Worm (Caenorhabditis elegans) whole organism, young adult: ENCODE measurements around the gene F02C12.1.
A peak's percentile ranks its signal among the peaks of the same experiment; 100 is the strongest.

ENCODE experiments used
- F33H1.4 ChIP-seq: fragments of 200-800 bp; sonication (Bioruptor generic); IDR thresholded peaks from 2 replicates; pipeline ENCODE4 v1.3.6; 2022; ENCODE audit warnings: missing genetic modification reagents, missing genetic modification characterization, missing compliant biosample characterization
- F39B2.1 ChIP-seq: fragments of 200-800 bp; sonication (Bioruptor generic); IDR thresholded peaks from 2 replicates; pipeline ENCODE4 v1.3.6; 2022; ENCODE audit warnings: missing genetic modification reagents, missing genetic modification characterization, missing compliant biosample characterization
- F49E8.2 ChIP-seq: sonication (generic microtip); optimal IDR thresholded peaks from 3 replicates; lab custom pipeline; 2017; ENCODE audit warnings: missing genetic modification characterization, mild to moderate bottlenecking, missing compliant biosample characterization, antibody characterized with exemption, moderate library complexity; ENCODE audit not compliant: insufficient read depth
- K11D2.4 ChIP-seq: fragments of 200-800 bp; sonication (Bioruptor generic); IDR thresholded peaks from 2 replicates; pipeline ENCODE4 v1.3.6; 2022; ENCODE audit warnings: missing genetic modification reagents, missing genetic modification characterization, missing compliant biosample characterization
- K12H6.12 ChIP-seq: fragments of 200-800 bp; sonication (Bioruptor generic); optimal IDR thresholded peaks from 2 replicates; lab custom pipeline; 2018; ENCODE audit warnings: mild to moderate bottlenecking, missing genetic modification characterization, missing compliant biosample characterization
- Y53G8AR.9 ChIP-seq: fragments of 200-800 bp; sonication (Bioruptor generic); conservative IDR thresholded peaks from 2 replicates; pipeline ENCODE4 v1.3.6; 2022; ENCODE audit warnings: missing genetic modification reagents, missing genetic modification characterization, missing compliant biosample characterization
- Y67H2A.10 ChIP-seq: fragments of 200-800 bp; sonication (Bioruptor generic); conservative IDR thresholded peaks from 2 replicates; pipeline ENCODE4 v1.3.6; 2022; ENCODE audit warnings: missing genetic modification reagents, missing genetic modification characterization, missing compliant biosample characterization
- Y79H2A.3 ChIP-seq: fragments of 200-800 bp; sonication (Bioruptor generic); conservative IDR thresholded peaks from 2 replicates; pipeline ENCODE4 v1.3.6; 2022; ENCODE audit warnings: missing genetic modification reagents, missing genetic modification characterization, missing compliant biosample characterization
- Y95B8A.8 ChIP-seq: fragments of 200-800 bp; sonication (Bioruptor generic); IDR thresholded peaks from 2 replicates; pipeline ENCODE4 v1.3.6; 2022; ENCODE audit warnings: missing genetic modification reagents, missing genetic modification characterization, missing compliant biosample characterization
- attf-6 ChIP-seq: fragments of 200-800 bp; sonication (Bioruptor generic); IDR thresholded peaks from 2 replicates; pipeline ENCODE4 v1.3.6; 2022; ENCODE audit warnings: missing genetic modification reagents, missing genetic modification characterization, missing compliant biosample characterization
- ccch-3 ChIP-seq: fragments of 200-800 bp; sonication (Bioruptor generic); optimal IDR thresholded peaks from 2 replicates; lab custom pipeline; 2018; ENCODE audit warnings: mild to moderate bottlenecking, missing genetic modification characterization, missing compliant biosample characterization
- cebp-1 ChIP-seq, 2 experiments: fragments of 200-800 bp in 1 of 2; sonication (Bioruptor generic) in 1 of 2; sonication (generic microtip) in 1 of 2; IDR thresholded peaks in 1 of 2; optimal IDR thresholded peaks in 1 of 2; 2 replicates each; pipeline versions ENCODE4 v1.3.6 to Lab custom; 2017 to 2022; ENCODE audit warnings: missing compliant biosample characterization in 2 of 2, missing genetic modification characterization in 2 of 2, mild to moderate bottlenecking in 1 of 2, missing genetic modification reagents in 1 of 2, moderate library complexity in 1 of 2
- ceh-91 ChIP-seq: fragments of 200-800 bp; sonication (Bioruptor generic); IDR thresholded peaks from 2 replicates; pipeline ENCODE4 v1.3.6; 2022; ENCODE audit warnings: missing genetic modification reagents, missing genetic modification characterization, missing compliant biosample characterization
- die-1 ChIP-seq: sonication (generic microtip); optimal IDR thresholded peaks from 2 replicates; lab custom pipeline; 2016; ENCODE audit warnings: missing genotype, mild to moderate bottlenecking, missing genetic modification characterization, missing compliant biosample characterization
- dpff-1 ChIP-seq: sonication (generic microtip); optimal IDR thresholded peaks from 2 replicates; lab custom pipeline; 2017; ENCODE audit warnings: mild to moderate bottlenecking, missing genetic modification characterization, missing compliant biosample characterization
- egrh-3 ChIP-seq: fragments of 200-800 bp; sonication (Bioruptor generic); IDR thresholded peaks from 2 replicates; pipeline ENCODE4 v1.3.6; 2022; ENCODE audit warnings: missing genetic modification reagents, missing genetic modification characterization, missing compliant biosample characterization
- ekl-4 ChIP-seq: fragments of 200-800 bp; sonication (Bioruptor generic); IDR thresholded peaks from 2 replicates; pipeline ENCODE4 v1.3.6; 2022; ENCODE audit warnings: missing genetic modification reagents, missing genetic modification characterization, missing compliant biosample characterization
- ets-4 ChIP-seq: fragments of 200-800 bp; sonication (Bioruptor generic); optimal IDR thresholded peaks from 2 replicates; lab custom pipeline; 2018; ENCODE audit warnings: mild to moderate bottlenecking, missing genetic modification characterization, missing compliant biosample characterization
- him-1 ChIP-seq: sonication (generic microtip); optimal IDR thresholded peaks from 2 replicates; lab custom pipeline; 2016; ENCODE audit warnings: missing genotype, missing genetic modification reagents, missing genetic modification characterization, missing compliant biosample characterization
- hrde-1 ChIP-seq: sonication (generic microtip); optimal IDR thresholded peaks from 2 replicates; lab custom pipeline; 2016; ENCODE audit warnings: missing genetic modification characterization, mild to moderate bottlenecking, missing compliant biosample characterization, moderate library complexity, missing genotype, missing genetic modification reagents, borderline replicate concordance
- hsf-1 ChIP-seq: fragments of 200-800 bp; sonication (Bioruptor generic); IDR thresholded peaks from 2 replicates; pipeline ENCODE4 v1.3.6; 2022; ENCODE audit warnings: missing genetic modification reagents, missing genetic modification characterization, missing compliant biosample characterization
- let-607 ChIP-seq, 2 experiments: fragments of 200-800 bp in 1 of 2; sonication (Bioruptor generic) in 1 of 2; sonication (generic microtip) in 1 of 2; optimal IDR thresholded peaks; 2 replicates each; lab custom pipeline; 2016 to 2018; ENCODE audit warnings: mild to moderate bottlenecking in 2 of 2, missing compliant biosample characterization in 2 of 2, missing genetic modification characterization in 2 of 2, moderate library complexity in 2 of 2, missing genotype in 1 of 2
- lin-26 ChIP-seq: fragments of 200-800 bp; sonication (Bioruptor generic); IDR thresholded peaks from 2 replicates; pipeline ENCODE4 v1.3.6; 2022; ENCODE audit warnings: missing genetic modification reagents, missing genetic modification characterization, missing compliant biosample characterization
- lin-35 ChIP-seq, 3 experiments: fragments of 150-350 bp in 2 of 3; sonication (generic microtip) in 1 of 3; optimal IDR thresholded peaks; 2 replicates each; lab custom pipeline; 2014 to 2018; ENCODE audit warnings: missing biosample characterization in 3 of 3, missing genetic modification characterization in 3 of 3, missing genetic modification reagents in 3 of 3
- lsl-1 ChIP-seq: fragments of 200-800 bp; sonication (Bioruptor generic); optimal IDR thresholded peaks from 2 replicates; lab custom pipeline; 2018; ENCODE audit warnings: mild to moderate bottlenecking, missing genetic modification characterization, moderate library complexity, missing compliant biosample characterization
- lsy-27 ChIP-seq: sonication (generic microtip); optimal IDR thresholded peaks from 2 replicates; lab custom pipeline; 2017; ENCODE audit warnings: missing genetic modification characterization, mild to moderate bottlenecking, missing compliant biosample characterization, antibody characterized with exemption, missing genotype, borderline replicate concordance; ENCODE audit not compliant: insufficient read depth
- madf-3 ChIP-seq: fragments of 200-800 bp; sonication (Bioruptor generic); IDR thresholded peaks from 2 replicates; pipeline ENCODE4 v1.3.6; 2022; ENCODE audit warnings: missing genetic modification reagents, missing genetic modification characterization, missing compliant biosample characterization
- mes-4 ChIP-seq: sonication (generic microtip); optimal IDR thresholded peaks from 2 replicates; lab custom pipeline; 2016; ENCODE audit warnings: missing genotype, missing genetic modification characterization, missing compliant biosample characterization
- mxl-1 ChIP-seq: sonication (generic microtip); optimal IDR thresholded peaks from 2 replicates; lab custom pipeline; 2016; ENCODE audit warnings: missing genetic modification characterization, missing compliant biosample characterization
- nhr-80 ChIP-seq: sonication (generic microtip); optimal IDR thresholded peaks from 2 replicates; lab custom pipeline; 2016; ENCODE audit warnings: missing genetic modification characterization, missing compliant biosample characterization
- repo-1 ChIP-seq: sonication (generic microtip); optimal IDR thresholded peaks from 2 replicates; lab custom pipeline; 2017; ENCODE audit warnings: mild to moderate bottlenecking, missing genetic modification characterization, missing compliant biosample characterization
- rpc-1 ChIP-seq, 2 experiments: fragments of 150-350 bp in 1 of 2; sonication (generic microtip) in 1 of 2; optimal IDR thresholded peaks; 2 replicates each; lab custom pipeline; 2014 to 2018; ENCODE audit warnings: missing biosample characterization in 1 of 2, missing genetic modification characterization in 1 of 2, missing genetic modification reagents in 1 of 2, missing genotype in 1 of 2
- sdz-38 ChIP-seq: sonication (generic microtip); optimal IDR thresholded peaks from 2 replicates; lab custom pipeline; 2016; ENCODE audit warnings: missing genotype, missing genetic modification characterization, missing compliant biosample characterization
- snpc-3.4 ChIP-seq: sonication (generic microtip); optimal IDR thresholded peaks from 2 replicates; lab custom pipeline; 2017; ENCODE audit warnings: missing genetic modification characterization, mild to moderate bottlenecking, missing compliant biosample characterization, antibody characterized with exemption, moderate library complexity, missing genotype, missing genetic modification reagents
- snpc-4 ChIP-seq, 5 experiments: fragments of 150-350 bp in 1 of 5; sonication (generic microtip) in 4 of 5; optimal IDR thresholded peaks; 2 replicates each; lab custom pipeline; 2014 to 2018; ENCODE audit warnings: missing genetic modification characterization in 5 of 5, missing biosample characterization in 3 of 5, antibody characterized with exemption in 2 of 5, mild to moderate bottlenecking in 2 of 5, missing compliant biosample characterization in 2 of 5, missing genotype in 2 of 5, moderate library complexity in 2 of 5, missing genetic modification reagents in 1 of 5
- sptf-2 ChIP-seq: fragments of 200-800 bp; sonication (Bioruptor generic); optimal IDR thresholded peaks from 2 replicates; lab custom pipeline; 2018; ENCODE audit warnings: mild to moderate bottlenecking, missing genetic modification characterization, missing compliant biosample characterization
- tbp1 ChIP-seq: fragments of 200-800 bp; sonication (Bioruptor generic); optimal IDR thresholded peaks from 2 replicates; lab custom pipeline; 2018; ENCODE audit warnings: mild to moderate bottlenecking, missing genetic modification characterization, missing compliant biosample characterization
- unc-130 ChIP-seq: sonication (generic microtip); optimal IDR thresholded peaks from 2 replicates; lab custom pipeline; 2016; ENCODE audit warnings: missing genetic modification reagents, missing genetic modification characterization, missing compliant biosample characterization

The F02C12.1 gene

ce11 chrX:13414974-13415373, 13.1 kb downstream of the F02C12.1 start (continued):
- no peak for TF ChIP-seq repo-1 (tag; lab: Kevin White, UChicago)
- no peak for TF ChIP-seq cebp-1 (GFP tag; IDR thresholded peaks at IDR 0.05; lab: Robert Waterston, UW)
- TF ChIP-seq cebp-1 (tag; optimal IDR thresholded peaks at IDR 0.05; lab: Kevin White, UChicago) = no peak
- no peak for TF ChIP-seq ccch-3
- TF ChIP-seq let-607 (tag; optimal IDR thresholded peaks at IDR 0.05; lab: Kevin White, UChicago) = peak in 1 of 2 experiments; percentile 12
- peak; percentile 69 for TF ChIP-seq rpc-1 (optimal IDR thresholded peaks at IDR 0.05; lab: Kevin White, UChicago)
- peak; percentile 79 for TF ChIP-seq rpc-1 (tag; optimal IDR thresholded peaks at IDR 0.05; lab: Kevin White, UChicago)
- TF ChIP-seq lin-35 (GFP tag; optimal IDR thresholded peaks at IDR 0.05; lab: Kevin White, UChicago) = peak in 1 of 3 experiments; percentile 20
- TF ChIP-seq hsf-1 (GFP tag; lab: Robert Waterston, UW) = no peak
- no peak for TF ChIP-seq dpff-1 (tag; lab: Kevin White, UChicago)
- no peak for TF ChIP-seq mes-4 (tag; lab: Kevin White, UChicago)
- TF ChIP-seq madf-3 (GFP tag; lab: Robert Waterston, UW) = no peak
- no peak for TF ChIP-seq Y53G8AR.9 (GFP tag; lab: Robert Waterston, UW)
- no peak for TF ChIP-seq K11D2.4 (GFP tag; lab: Robert Waterston, UW)
- TF ChIP-seq unc-130 (GFP tag; lab: Kevin White, UChicago) = no peak
- no peak for TF ChIP-seq ets-4
- TF ChIP-seq die-1 (tag; lab: Kevin White, UChicago) = peak; percentile 65
- TF ChIP-seq ekl-4 (GFP tag; lab: Robert Waterston, UW) = peak; percentile 37; the same call in 1 of the 2 replicates
- TF ChIP-seq lin-26 (GFP tag; lab: Robert Waterston, UW) = peak; percentile 69
- no peak for TF ChIP-seq F39B2.1
- peak; percentile 22 for TF ChIP-seq hrde-1
- peak; percentile 75 for TF ChIP-seq snpc-4 (GFP tag; optimal IDR thresholded peaks at IDR 0.05; lab: Kevin White, UChicago)
- peak in 3 of 4 experiments; percentile 3 to 82 (median 72) for TF ChIP-seq snpc-4 (tag; optimal IDR thresholded peaks at IDR 0.05; lab: Kevin White, UChicago)
- TF ChIP-seq snpc-3.4 (tag; lab: Kevin White, UChicago) = peak; percentile 49

DNA sequence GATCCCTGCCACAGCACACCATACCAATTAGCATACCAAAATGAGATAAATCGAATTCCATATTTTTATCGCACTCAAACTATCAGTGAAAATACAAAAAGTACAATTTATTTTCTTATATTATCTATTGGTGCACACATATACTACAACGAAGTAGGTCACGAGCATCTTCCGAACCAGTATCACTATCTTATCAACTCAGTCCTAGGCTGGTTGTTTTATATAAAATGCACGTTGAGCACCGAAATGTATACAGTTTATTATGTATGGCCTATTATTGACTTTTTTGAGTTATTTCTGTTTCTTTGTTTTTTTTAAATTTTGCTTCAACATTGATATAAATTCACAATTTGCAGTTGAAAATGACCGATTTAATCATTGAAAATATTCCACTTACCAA, 13.8 kb downstream of the F02C12.1 start, which contains the start of gene C29F7.2:
Gene C29F7.2, plus strand, starts transcription at position 357 of the 400 bp plus-strand sequence.
- TF ChIP-seq lin-35 (GFP tag; optimal IDR thresholded peaks at IDR 0.05; lab: Kevin White, UChicago) (no peak), F49E8.2 (tag; lab: Kevin White, UChicago) (no peak), ets-4 (no peak), ekl-4 (GFP tag; lab: Robert Waterston, UW) (no peak), tbp1 (GFP tag; lab: Kevin White, UChicago) (peak; percentile 31), lsy-27 (tag; lab: Kevin White, UChicago) (no peak), Y67H2A.10 (no peak), egrh-3 (GFP tag; lab: Robert Waterston, UW) (no peak), nhr-80 (tag; lab: Kevin White, UChicago) (peak; percentile 44), attf-6 (no peak), mxl-1 (tag; lab: Kevin White, UChicago) (no peak)

- no peak for TF ChIP-seq sptf-2
- TF ChIP-seq Y95B8A.8 = no peak
- TF ChIP-seq sdz-38 (tag; lab: Kevin White, UChicago) = no peak
- no peak for TF ChIP-seq tbp1 (GFP tag; lab: Kevin White, UChicago)
- no peak for TF ChIP-seq lsy-27 (tag; lab: Kevin White, UChicago)
- no peak for TF ChIP-seq lsl-1
- TF ChIP-seq ceh-91 (GFP tag; lab: Robert Waterston, UW) = no peak
- TF ChIP-seq F33H1.4 (GFP tag; lab: Robert Waterston, UW) = no peak
- no peak for TF ChIP-seq ets-4
- TF ChIP-seq ccch-3 = no peak
- no peak for TF ChIP-seq Y79H2A.3
- no peak for TF ChIP-seq K12H6.12
- no peak for TF ChIP-seq him-1 (tag; lab: Kevin White, UChicago)
These were observed 15.6 kb downstream of the F02C12.1 start for ce11 chrX:13417479-13417878.
